Fruit fly (Drosophila melanogaster) whole organism, embryonic: Measurements from ENCODE around the gene Eig71Ec.

Experiments
- CG12071 ChIP-seq: fragments of 200-800 bp; sonication (Bioruptor generic); optimal IDR thresholded peaks from 3 replicates; lab custom pipeline; 2018; ENCODE audit warnings: missing biosample characterization, mild to moderate bottlenecking, missing genetic modification characterization
- CG12391 ChIP-seq: fragments of 200-800 bp; sonication (Bioruptor generic); optimal IDR thresholded peaks from 3 replicates; lab custom pipeline; 2018; ENCODE audit warnings: missing biosample characterization, mild to moderate bottlenecking, missing genetic modification characterization, moderate library complexity
- CG12659 ChIP-seq: fragments of 200-800 bp; sonication (Bioruptor generic); optimal IDR thresholded peaks from 3 replicates; lab custom pipeline; 2017; ENCODE audit warnings: mild to moderate bottlenecking, missing biosample characterization, missing genetic modification reagents, missing genetic modification characterization
- CG12942 ChIP-seq: fragments of 200-800 bp; sonication (Bioruptor generic); optimal IDR thresholded peaks from 3 replicates; lab custom pipeline; 2016; ENCODE audit warnings: missing biosample characterization, missing genetic modification characterization
- CG14860 ChIP-seq: fragments of 200-800 bp; sonication (Bioruptor generic); IDR thresholded peaks from 3 replicates; pipeline ENCODE4 v1.3.6; 2022; ENCODE audit warnings: missing biosample characterization, missing genetic modification characterization; ENCODE audit not compliant: partially characterized antibody
- CG14965 ChIP-seq: fragments of 200-800 bp; sonication (Bioruptor generic); optimal IDR thresholded peaks from 2 replicates; lab custom pipeline; 2016; ENCODE audit warnings: missing biosample characterization, missing genetic modification characterization, borderline replicate concordance
- CG15011 ChIP-seq: fragments of 200-800 bp; sonication (Bioruptor generic); optimal IDR thresholded peaks from 3 replicates; lab custom pipeline; 2018; ENCODE audit warnings: missing biosample characterization, mild to moderate bottlenecking, missing genetic modification characterization
- CG15479 ChIP-seq: fragments of 200-800 bp; sonication (Bioruptor generic); optimal IDR thresholded peaks from 3 replicates; lab custom pipeline; 2019; ENCODE audit warnings: missing biosample characterization, mild to moderate bottlenecking, missing genetic modification characterization, moderate library complexity
- CG15514 ChIP-seq: fragments of 200-800 bp; sonication (Bioruptor generic); optimal IDR thresholded peaks from 3 replicates; lab custom pipeline; 2017; ENCODE audit warnings: missing biosample characterization, missing genetic modification characterization, mild to moderate bottlenecking, moderate library complexity, missing genetic modification reagents
- CG17829 ChIP-seq: fragments of 200-800 bp; optimal IDR thresholded peaks from 2 replicates; lab custom pipeline; 2019; ENCODE audit warnings: missing biosample characterization, mild to moderate bottlenecking, missing genetic modification characterization, moderate library complexity
- CG2202 ChIP-seq: fragments of 200-800 bp; sonication (Bioruptor generic); optimal IDR thresholded peaks from 2 replicates; lab custom pipeline; 2018; ENCODE audit warnings: missing biosample characterization, mild to moderate bottlenecking, missing genetic modification characterization
- CG2712 ChIP-seq: fragments of 200-800 bp; optimal IDR thresholded peaks from 3 replicates; lab custom pipeline; 2019; ENCODE audit warnings: missing biosample characterization, mild to moderate bottlenecking, missing genetic modification characterization, moderate library complexity
- CG30403 ChIP-seq: fragments of 200-800 bp; sonication (Bioruptor generic); optimal IDR thresholded peaks from 3 replicates; lab custom pipeline; 2016; ENCODE audit warnings: missing biosample characterization, missing genetic modification characterization
- CG3163 ChIP-seq: fragments of 200-800 bp; sonication (Bioruptor generic); optimal IDR thresholded peaks from 3 replicates; lab custom pipeline; 2016; ENCODE audit warnings: missing biosample characterization, missing genetic modification characterization
- CG3995 ChIP-seq: fragments of 200-800 bp; sonication (Bioruptor generic); optimal IDR thresholded peaks from 3 replicates; lab custom pipeline; 2016; ENCODE audit warnings: missing biosample characterization, missing genetic modification characterization
- CG4404 ChIP-seq: fragments of 200-800 bp; sonication (Bioruptor generic); IDR thresholded peaks from 2 replicates; pipeline ENCODE4 v1.3.6; 2022; ENCODE audit warnings: missing biosample characterization, missing genetic modification characterization
- CG6683 ChIP-seq: fragments of 200-800 bp; sonication (Bioruptor generic); optimal IDR thresholded peaks from 2 replicates; lab custom pipeline; 2017; ENCODE audit warnings: missing biosample characterization, mild to moderate bottlenecking, missing genetic modification characterization, missing genetic modification reagents
- CG9727 ChIP-seq: fragments of 200-800 bp; sonication (Bioruptor generic); optimal IDR thresholded peaks from 3 replicates; lab custom pipeline; 2017; ENCODE audit warnings: missing biosample characterization, mild to moderate bottlenecking, missing genetic modification characterization
- CG9876 ChIP-seq: fragments of 200-800 bp; sonication (Bioruptor generic); optimal IDR thresholded peaks from 2 replicates; lab custom pipeline; 2016; ENCODE audit warnings: missing biosample characterization, missing genetic modification characterization
- Deaf1 ChIP-seq: fragments of 200-800 bp; optimal IDR thresholded peaks from 3 replicates; lab custom pipeline; 2019; ENCODE audit warnings: missing biosample characterization, mild to moderate bottlenecking, missing genetic modification characterization, moderate library complexity
- Dip3 ChIP-seq: fragments of 200-800 bp; sonication (Bioruptor generic); optimal IDR thresholded peaks from 3 replicates; lab custom pipeline; 2016; ENCODE audit warnings: missing biosample characterization, missing genetic modification characterization
- Fer2 ChIP-seq: fragments of 200-800 bp; sonication (Bioruptor generic); optimal IDR thresholded peaks from 2 replicates; lab custom pipeline; 2018; ENCODE audit warnings: missing biosample characterization, mild to moderate bottlenecking, missing genetic modification characterization, moderate library complexity
- Hsf ChIP-seq: fragments of 200-800 bp; sonication (Bioruptor generic); optimal IDR thresholded peaks from 3 replicates; lab custom pipeline; 2016; ENCODE audit warnings: missing biosample characterization, missing genetic modification characterization
- MTF-1 ChIP-seq: fragments of 200-800 bp; sonication (Bioruptor generic); optimal IDR thresholded peaks from 2 replicates; lab custom pipeline; 2018; ENCODE audit warnings: missing biosample characterization, mild to moderate bottlenecking, missing genetic modification characterization, borderline replicate concordance
- Mes4 ChIP-seq: fragments of 200-800 bp; sonication (Bioruptor generic); optimal IDR thresholded peaks from 2 replicates; lab custom pipeline; 2016; ENCODE audit warnings: missing biosample characterization, missing genetic modification characterization
- Oli ChIP-seq: fragments of 200-800 bp; sonication (Bioruptor generic); optimal IDR thresholded peaks from 2 replicates; lab custom pipeline; 2018; ENCODE audit warnings: missing biosample characterization, mild to moderate bottlenecking, missing genetic modification characterization, moderate library complexity
- Side ChIP-seq: fragments of 200-800 bp; sonication (Bioruptor generic); optimal IDR thresholded peaks from 2 replicates; lab custom pipeline; 2016; ENCODE audit warnings: missing biosample characterization, missing genetic modification characterization
- TFAM ChIP-seq: fragments of 200-800 bp; sonication (Bioruptor generic); optimal IDR thresholded peaks from 2 replicates; lab custom pipeline; 2017; ENCODE audit warnings: missing biosample characterization, missing genetic modification characterization, inconsistent platforms
- aop ChIP-seq: fragments of 200-800 bp; sonication (Bioruptor generic); IDR thresholded peaks from 2 replicates; pipeline ENCODE4 v1.3.6; 2022; ENCODE audit warnings: missing biosample characterization, missing genetic modification characterization
- bcd ChIP-seq: fragments of 200-800 bp; sonication (Bioruptor generic); optimal IDR thresholded peaks from 2 replicates; lab custom pipeline; 2017; ENCODE audit warnings: missing biosample characterization, mild to moderate bottlenecking, missing genetic modification characterization
- crp ChIP-seq, 2 experiments: fragments of 200-800 bp; sonication (Bioruptor generic); optimal IDR thresholded peaks; 2 replicates in 1 of 2; 3 replicates in 1 of 2; lab custom pipeline; 2017; ENCODE audit warnings: missing biosample characterization in 2 of 2, missing genetic modification characterization in 2 of 2, mild to moderate bottlenecking in 1 of 2, moderate library complexity in 1 of 2
- cwo ChIP-seq: fragments of 200-800 bp; sonication (Bioruptor generic); optimal IDR thresholded peaks from 3 replicates; lab custom pipeline; 2017; ENCODE audit warnings: missing biosample characterization, missing genetic modification characterization, mild to moderate bottlenecking, moderate library complexity, missing genetic modification reagents
- eve ChIP-seq, 2 experiments: fragments of >200 bp; optimal IDR thresholded peaks; 2 replicates each; lab custom pipeline; 2017; ENCODE audit warnings: missing biosample characterization in 2 of 2, missing genetic modification characterization in 2 of 2
- gt ChIP-seq: fragments of 200-800 bp; sonication (Bioruptor generic); IDR thresholded peaks from 2 replicates; pipeline ENCODE4 v1.3.6; 2022; ENCODE audit warnings: missing biosample characterization, missing genetic modification characterization
- lab ChIP-seq: fragments of 200-800 bp; sonication (Bioruptor generic); optimal IDR thresholded peaks from 3 replicates; lab custom pipeline; 2017; ENCODE audit warnings: missing biosample characterization, missing genetic modification characterization, mild to moderate bottlenecking, moderate library complexity, missing genetic modification reagents
- lmd ChIP-seq: fragments of 200-800 bp; sonication (Bioruptor generic); IDR thresholded peaks from 2 replicates; pipeline ENCODE4 v1.3.6; 2022; ENCODE audit warnings: missing biosample characterization, missing genetic modification characterization
- maf-S ChIP-seq: fragments of 200-800 bp; sonication (Bioruptor generic); optimal IDR thresholded peaks from 2 replicates; lab custom pipeline; 2016; ENCODE audit warnings: missing biosample characterization, missing genetic modification characterization
- org-1 ChIP-seq: fragments of 200-800 bp; sonication (Bioruptor generic); optimal IDR thresholded peaks from 2 replicates; lab custom pipeline; 2017; ENCODE audit warnings: missing biosample characterization, missing genetic modification characterization
- p53 ChIP-seq: fragments of 200-800 bp; sonication (Bioruptor generic); optimal IDR thresholded peaks from 2 replicates; lab custom pipeline; 2016; ENCODE audit warnings: missing biosample characterization, missing genetic modification characterization
- phol ChIP-seq: fragments of 200-800 bp; sonication (Bioruptor generic); optimal IDR thresholded peaks from 3 replicates; lab custom pipeline; 2018; ENCODE audit warnings: missing biosample characterization, mild to moderate bottlenecking, missing genetic modification characterization, moderate library complexity
- salm ChIP-seq: fragments of 200-800 bp; sonication (Bioruptor generic); optimal IDR thresholded peaks from 2 replicates; lab custom pipeline; 2018; ENCODE audit warnings: missing biosample characterization, mild to moderate bottlenecking, missing genetic modification characterization
- scrt ChIP-seq: fragments of 200-800 bp; sonication (Bioruptor generic); optimal IDR thresholded peaks from 2 replicates; lab custom pipeline; 2018; ENCODE audit warnings: missing biosample characterization, mild to moderate bottlenecking, missing genetic modification characterization, moderate library complexity
- sisA ChIP-seq: fragments of 200-800 bp; sonication (Bioruptor generic); IDR thresholded peaks from 2 replicates; pipeline ENCODE4 v1.3.6; 2022; ENCODE audit warnings: missing biosample characterization, missing genetic modification characterization
- slbo ChIP-seq: fragments of 200-800 bp; sonication (Bioruptor generic); IDR thresholded peaks from 2 replicates; pipeline ENCODE4 v1.3.6; 2022; ENCODE audit warnings: missing biosample characterization, missing genetic modification characterization
- tgo ChIP-seq: fragments of 200-800 bp; sonication (Bioruptor generic); IDR thresholded peaks from 3 replicates; pipeline ENCODE4 v1.3.6; 2022; ENCODE audit warnings: missing biosample characterization, missing genetic modification characterization
- trem ChIP-seq: fragments of 200-800 bp; optimal IDR thresholded peaks from 3 replicates; lab custom pipeline; 2019; ENCODE audit warnings: missing biosample characterization, mild to moderate bottlenecking, missing genetic modification characterization, moderate library complexity
- trh ChIP-seq: fragments of 200-800 bp; sonication (Bioruptor generic); optimal IDR thresholded peaks from 2 replicates; lab custom pipeline; 2016; ENCODE audit warnings: missing biosample characterization, missing genetic modification characterization
- zen2 ChIP-seq: fragments of 200-800 bp; sonication (Bioruptor generic); IDR thresholded peaks from 3 replicates; pipeline ENCODE4 v1.3.6; 2022; ENCODE audit warnings: missing biosample characterization, missing genetic modification characterization; ENCODE audit not compliant: partially characterized antibody

The Eig71Ec gene

dm6 chr3L:15690711-15691591 is 38.9 kb upstream of the Eig71Ec start (continued):
- TF ChIP-seq tgo (no peak), Dip3 (GFP tag; lab: Kevin White, UChicago) (no peak), CG14860 (GFP tag; lab: Robert Waterston, UW) (no peak), bcd (GFP tag; lab: Kevin White, UChicago) (peak; percentile 37), eve (GFP tag; optimal IDR thresholded peaks at IDR 0.05; lab: Kevin White, UChicago) (no peak), CG12659 (GFP tag; lab: Kevin White, UChicago) (peak; percentile 4), CG6683 (GFP tag; lab: Kevin White, UChicago) (no peak), CG30403 (GFP tag; lab: Kevin White, UChicago) (peak; percentile 53), Mes4 (GFP tag; lab: Kevin White, UChicago) (no peak), lab (GFP tag; lab: Kevin White, UChicago) (peak; percentile 28), maf-S (GFP tag; lab: Kevin White, UChicago) (no peak), CG9876 (GFP tag; lab: Kevin White, UChicago) (no peak), lmd (GFP tag; lab: Robert Waterston, UW) (no peak), CG12942 (GFP tag; lab: Kevin White, UChicago) (no peak), trem (tag; lab: Kevin White, UChicago) (peak; percentile 65), CG12391 (tag; lab: Kevin White, UChicago) (peak; percentile 59), CG9727 (GFP tag; lab: Kevin White, UChicago) (peak; percentile 24), sisA (GFP tag; lab: Robert Waterston, UW) (peak; percentile 43; the same call in 1 of the 2 replicates), zen2 (GFP tag; lab: Robert Waterston, UW) (no peak), CG12071 (GFP tag; lab: Kevin White, UChicago) (no peak), CG4404 (no peak), Fer2 (tag; lab: Kevin White, UChicago) (no peak), crp (GFP tag; optimal IDR thresholded peaks at IDR 0.05; lab: Kevin White, UChicago) (no peak), Deaf1 (peak; percentile 26), trh (GFP tag; lab: Kevin White, UChicago) (no peak), cwo (peak; percentile 65), scrt (GFP tag; lab: Kevin White, UChicago) (peak; percentile 18), CG3163 (GFP tag; lab: Kevin White, UChicago) (no peak), Oli (peak; percentile 33), Hsf (GFP tag; lab: Kevin White, UChicago) (no peak), gt (GFP tag; lab: Robert Waterston, UW) (no peak), aop (GFP tag; lab: Robert Waterston, UW) (no peak), CG2712 (peak; percentile 64), CG3995 (no peak), p53 (GFP tag; lab: Kevin White, UChicago) (no peak), Side (peak; percentile 42), TFAM (GFP tag; lab: Kevin White, UChicago) (no peak), slbo (GFP tag; lab: Robert Waterston, UW) (no peak), CG15514 (GFP tag; lab: Kevin White, UChicago) (peak; percentile 11), CG15479 (GFP tag; lab: Kevin White, UChicago) (peak; percentile 52), CG2202 (tag; lab: Kevin White, UChicago) (no peak), CG14965 (no peak), CG15011 (peak; percentile 20), phol (peak; percentile 73), org-1 (GFP tag; lab: Kevin White, UChicago) (peak; percentile 35), MTF-1 (no peak), CG17829 (tag; lab: Kevin White, UChicago) (peak; percentile 72), salm (tag; lab: Kevin White, UChicago) (peak; percentile 52)
